Fruit fly (Drosophila melanogaster) whole organism, embryonic: ENCODE measurements around the gene Orct2.
A peak's percentile ranks its signal among the peaks of the same experiment; 100 is the strongest.

Source experiments
- Adf1 ChIP-seq: fragments of 200-800 bp; sonication (Bioruptor generic); IDR thresholded peaks from 2 replicates; pipeline ENCODE4 v1.3.6; 2022; ENCODE audit warnings: missing biosample characterization, missing genetic modification characterization
- BtbVII ChIP-seq: fragments of 200-800 bp; sonication (Bioruptor generic); optimal IDR thresholded peaks from 3 replicates; lab custom pipeline; 2017; ENCODE audit warnings: missing biosample characterization, mild to moderate bottlenecking, missing genetic modification characterization
- Bteb2 ChIP-seq: fragments of 200-800 bp; sonication (Bioruptor generic); optimal IDR thresholded peaks from 2 replicates; lab custom pipeline; 2016; ENCODE audit warnings: missing biosample characterization, missing genetic modification characterization
- C15 ChIP-seq: fragments of 200-800 bp; sonication (Bioruptor generic); IDR thresholded peaks from 3 replicates; pipeline ENCODE4 v1.3.6; 2022; ENCODE audit warnings: missing biosample characterization, missing genetic modification characterization
- CG10654 ChIP-seq: fragments of 200-800 bp; sonication (Bioruptor generic); optimal IDR thresholded peaks from 2 replicates; lab custom pipeline; 2016; ENCODE audit warnings: missing biosample characterization, missing genetic modification characterization
- CG11247 ChIP-seq: fragments of 200-800 bp; sonication (Bioruptor generic); IDR thresholded peaks from 2 replicates; pipeline ENCODE4 v1.3.6; 2022; ENCODE audit warnings: missing biosample characterization, missing genetic modification characterization
- CG11504 ChIP-seq: fragments of 200-800 bp; sonication (Bioruptor generic); optimal IDR thresholded peaks from 3 replicates; lab custom pipeline; 2019; ENCODE audit warnings: missing biosample characterization, mild to moderate bottlenecking, missing genetic modification characterization, moderate library complexity
- CG12104 ChIP-seq: fragments of 200-800 bp; sonication (Bioruptor generic); optimal IDR thresholded peaks from 3 replicates; lab custom pipeline; 2016; ENCODE audit warnings: missing biosample characterization, missing genetic modification characterization
- CG12299 ChIP-seq: fragments of 200-800 bp; sonication (Bioruptor generic); optimal IDR thresholded peaks from 2 replicates; lab custom pipeline; 2018; ENCODE audit warnings: missing biosample characterization, mild to moderate bottlenecking, missing genetic modification characterization
- CG17612 ChIP-seq: fragments of 200-800 bp; sonication (Bioruptor generic); IDR thresholded peaks from 2 replicates; pipeline ENCODE4 v1.3.6; 2022; ENCODE audit warnings: missing biosample characterization, missing genetic modification characterization
- CG17802 ChIP-seq: fragments of 200-800 bp; sonication (Bioruptor generic); optimal IDR thresholded peaks from 2 replicates; lab custom pipeline; 2018; ENCODE audit warnings: missing biosample characterization, mild to moderate bottlenecking, missing genetic modification characterization, moderate library complexity
- CG2678 ChIP-seq: fragments of 200-800 bp; sonication (Bioruptor generic); optimal IDR thresholded peaks from 3 replicates; lab custom pipeline; 2019; ENCODE audit warnings: missing biosample characterization, mild to moderate bottlenecking, missing genetic modification characterization, moderate library complexity
- CG2875 ChIP-seq: fragments of 200-800 bp; sonication (Bioruptor generic); optimal IDR thresholded peaks from 2 replicates; lab custom pipeline; 2017; ENCODE audit warnings: missing biosample characterization, mild to moderate bottlenecking, missing genetic modification characterization, missing genetic modification reagents
- CG3163 ChIP-seq: fragments of 200-800 bp; sonication (Bioruptor generic); optimal IDR thresholded peaks from 3 replicates; lab custom pipeline; 2016; ENCODE audit warnings: missing biosample characterization, missing genetic modification characterization
- CG4328 ChIP-seq: fragments of 200-800 bp; sonication (Bioruptor generic); optimal IDR thresholded peaks from 3 replicates; lab custom pipeline; 2017; ENCODE audit warnings: missing biosample characterization, missing genetic modification reagents, missing genetic modification characterization
- CG9215 ChIP-seq: fragments of 200-800 bp; sonication (Bioruptor generic); IDR thresholded peaks from 2 replicates; pipeline ENCODE4 v1.3.6; 2022; ENCODE audit warnings: missing biosample characterization, missing genetic modification characterization
- CrebB ChIP-seq: fragments of 200-800 bp; sonication (Bioruptor generic); optimal IDR thresholded peaks from 3 replicates; lab custom pipeline; 2018; ENCODE audit warnings: missing biosample characterization, mild to moderate bottlenecking, missing genetic modification characterization
- Dfd ChIP-seq, 2 experiments: fragments of >200 bp; optimal IDR thresholded peaks; 2 replicates each; lab custom pipeline; 2017; ENCODE audit warnings: missing biosample characterization in 2 of 2, missing genetic modification characterization in 2 of 2
- Drgx ChIP-seq: fragments of 200-800 bp; sonication (Bioruptor generic); IDR thresholded peaks from 2 replicates; pipeline ENCODE4 v1.3.6; 2022; ENCODE audit warnings: missing biosample characterization, missing genetic modification characterization
- E2f2 ChIP-seq: fragments of 200-800 bp; sonication (Bioruptor generic); IDR thresholded peaks from 2 replicates; pipeline ENCODE4 v1.3.6; 2022; ENCODE audit warnings: missing biosample characterization, missing genetic modification characterization
- Elba2 ChIP-seq: fragments of 200-800 bp; sonication (Bioruptor generic); optimal IDR thresholded peaks from 3 replicates; lab custom pipeline; 2016; ENCODE audit warnings: missing biosample characterization, missing genetic modification characterization
- GATAe ChIP-seq: fragments of 200-800 bp; sonication (Bioruptor generic); conservative IDR thresholded peaks from 2 replicates; pipeline ENCODE4 v1.3.6; 2022; ENCODE audit warnings: missing biosample characterization, missing genetic modification characterization
- HLHmδ ChIP-seq: fragments of 200-800 bp; sonication (Bioruptor generic); optimal IDR thresholded peaks from 2 replicates; lab custom pipeline; 2018; ENCODE audit warnings: missing biosample characterization, mild to moderate bottlenecking, missing genetic modification characterization, moderate library complexity
- Hmr ChIP-seq: fragments of 200-800 bp; sonication (Bioruptor generic); optimal IDR thresholded peaks from 3 replicates; lab custom pipeline; 2017; ENCODE audit warnings: mild to moderate bottlenecking, missing biosample characterization, missing genetic modification reagents, missing genetic modification characterization
- Jarid2 ChIP-seq: fragments of 200-800 bp; sonication (Bioruptor generic); optimal IDR thresholded peaks from 3 replicates; lab custom pipeline; 2017; ENCODE audit warnings: mild to moderate bottlenecking, missing biosample characterization, missing genetic modification reagents, missing genetic modification characterization
- Lim3 ChIP-seq: fragments of 200-800 bp; sonication (Bioruptor generic); IDR thresholded peaks from 2 replicates; pipeline ENCODE4 v1.3.6; 2022; ENCODE audit warnings: missing biosample characterization, missing genetic modification characterization
- Mrtf ChIP-seq: fragments of 200-800 bp; sonication (Bioruptor generic); IDR thresholded peaks from 3 replicates; pipeline ENCODE4 v1.3.6; 2022; ENCODE audit warnings: missing biosample characterization, missing genetic modification characterization
- Neu2 ChIP-seq: fragments of 200-800 bp; sonication (Bioruptor generic); optimal IDR thresholded peaks from 3 replicates; lab custom pipeline; 2016; ENCODE audit warnings: missing biosample characterization, missing genetic modification characterization, borderline replicate concordance
- Rx ChIP-seq: fragments of 200-800 bp; sonication (Bioruptor generic); IDR thresholded peaks from 2 replicates; pipeline ENCODE4 v1.3.6; 2022; ENCODE audit warnings: missing biosample characterization, missing genetic modification characterization
- Sox100B ChIP-seq: fragments of 200-800 bp; sonication (Bioruptor generic); optimal IDR thresholded peaks from 3 replicates; lab custom pipeline; 2018; ENCODE audit warnings: missing biosample characterization, mild to moderate bottlenecking, missing genetic modification characterization
- Xbp1 ChIP-seq: fragments of 200-800 bp; sonication (Bioruptor generic); optimal IDR thresholded peaks from 3 replicates; lab custom pipeline; 2016; ENCODE audit warnings: missing biosample characterization, mild to moderate bottlenecking, missing genetic modification characterization
- abd-A ChIP-seq: fragments of 200-800 bp; sonication (Bioruptor generic); optimal IDR thresholded peaks from 3 replicates; lab custom pipeline; 2019; ENCODE audit warnings: missing biosample characterization, mild to moderate bottlenecking, missing genetic modification characterization, moderate library complexity
- ash1 ChIP-seq: fragments of 200-800 bp; sonication (Bioruptor generic); optimal IDR thresholded peaks from 2 replicates; lab custom pipeline; 2018; ENCODE audit warnings: missing biosample characterization, mild to moderate bottlenecking, missing genetic modification characterization
- az2 ChIP-seq: fragments of 200-800 bp; sonication (Bioruptor generic); optimal IDR thresholded peaks from 3 replicates; lab custom pipeline; 2016; ENCODE audit warnings: missing biosample characterization, missing genetic modification characterization
- bab2 ChIP-seq: fragments of 200-800 bp; sonication (Bioruptor generic); optimal IDR thresholded peaks from 2 replicates; lab custom pipeline; 2016; ENCODE audit warnings: missing biosample characterization, missing genetic modification characterization
- bowl ChIP-seq: fragments of 200-800 bp; sonication (Bioruptor generic); IDR thresholded peaks from 2 replicates; pipeline ENCODE4 v1.3.6; 2022; ENCODE audit warnings: missing biosample characterization, missing genetic modification characterization
- caup ChIP-seq: fragments of 200-800 bp; sonication (Bioruptor generic); optimal IDR thresholded peaks from 3 replicates; lab custom pipeline; 2017; ENCODE audit warnings: missing biosample characterization, mild to moderate bottlenecking, missing genetic modification characterization, moderate library complexity; ENCODE audit not compliant: severe bottlenecking
- da ChIP-seq: fragments of 200-800 bp; sonication (Bioruptor generic); optimal IDR thresholded peaks from 2 replicates; lab custom pipeline; 2016; ENCODE audit warnings: missing biosample characterization, missing genetic modification characterization
- dmrt99B ChIP-seq: fragments of 200-800 bp; sonication (Bioruptor generic); optimal IDR thresholded peaks from 2 replicates; lab custom pipeline; 2018; ENCODE audit warnings: missing biosample characterization, mild to moderate bottlenecking, missing genetic modification characterization, moderate library complexity
- eve ChIP-seq, 2 experiments: fragments of >200 bp; optimal IDR thresholded peaks; 2 replicates each; lab custom pipeline; 2017; ENCODE audit warnings: missing biosample characterization in 2 of 2, missing genetic modification characterization in 2 of 2
- ewg ChIP-seq: fragments of 200-800 bp; sonication (Bioruptor generic); optimal IDR thresholded peaks from 3 replicates; lab custom pipeline; 2017; ENCODE audit warnings: mild to moderate bottlenecking, missing biosample characterization, missing genetic modification reagents, missing genetic modification characterization
- gcm ChIP-seq: fragments of 200-800 bp; sonication (Bioruptor generic); optimal IDR thresholded peaks from 2 replicates; lab custom pipeline; 2019; ENCODE audit warnings: missing biosample characterization, mild to moderate bottlenecking, missing genetic modification characterization, moderate library complexity
- mam ChIP-seq: fragments of 200-800 bp; sonication (Bioruptor generic); optimal IDR thresholded peaks from 3 replicates; lab custom pipeline; 2016; ENCODE audit warnings: missing biosample characterization, missing genetic modification characterization
- nerfin-2 ChIP-seq: fragments of 200-800 bp; sonication (Bioruptor generic); IDR thresholded peaks from 2 replicates; pipeline ENCODE4 v1.3.6; 2022; ENCODE audit warnings: missing biosample characterization, missing genetic modification characterization; ENCODE audit not compliant: partially characterized antibody
- org-1 ChIP-seq: fragments of 200-800 bp; sonication (Bioruptor generic); optimal IDR thresholded peaks from 2 replicates; lab custom pipeline; 2017; ENCODE audit warnings: missing biosample characterization, missing genetic modification characterization
- so ChIP-seq: fragments of 200-800 bp; sonication (Bioruptor generic); IDR thresholded peaks from 3 replicates; pipeline ENCODE4 v1.3.6; 2022; ENCODE audit warnings: missing biosample characterization, missing genetic modification characterization
- trem ChIP-seq: fragments of 200-800 bp; optimal IDR thresholded peaks from 3 replicates; lab custom pipeline; 2019; ENCODE audit warnings: missing biosample characterization, mild to moderate bottlenecking, missing genetic modification characterization, moderate library complexity
- trh ChIP-seq: fragments of 200-800 bp; sonication (Bioruptor generic); optimal IDR thresholded peaks from 2 replicates; lab custom pipeline; 2016; ENCODE audit warnings: missing biosample characterization, missing genetic modification characterization
- zen2 ChIP-seq: fragments of 200-800 bp; sonication (Bioruptor generic); IDR thresholded peaks from 3 replicates; pipeline ENCODE4 v1.3.6; 2022; ENCODE audit warnings: missing biosample characterization, missing genetic modification characterization; ENCODE audit not compliant: partially characterized antibody

Gene Orct2

dm6 chr3R:24294784-24295555, 22.1 kb downstream of the Orct2 start, which contains the start of gene crb (continued):
- TF ChIP-seq HLHmδ (GFP tag; lab: Kevin White, UChicago) (peak; percentile 53), CG17802 (tag; lab: Kevin White, UChicago) (no peak), Jarid2 (GFP tag; lab: Kevin White, UChicago) (peak; percentile 94), Bteb2 (GFP tag; lab: Kevin White, UChicago) (peak; percentile 29), CG4328 (GFP tag; lab: Kevin White, UChicago) (peak; percentile 12), mam (GFP tag; lab: Kevin White, UChicago) (peak; percentile 43), zen2 (peak; percentile 53; the same call in 2 of the 3 replicates), trh (GFP tag; lab: Kevin White, UChicago) (no peak), Sox100B (GFP tag; lab: Kevin White, UChicago) (peak; percentile 30), CG11247 (GFP tag; lab: Robert Waterston, UW) (peak; percentile 39; the same call in 1 of the 2 replicates), so (GFP tag; lab: Robert Waterston, UW) (peak; percentile 57; the same call in 1 of the 3 replicates), Dfd (GFP tag; optimal IDR thresholded peaks at IDR 0.05; lab: Kevin White, UChicago) (no peak), CG12299 (tag; lab: Kevin White, UChicago) (peak; percentile 64), caup (GFP tag; lab: Kevin White, UChicago) (peak; percentile 67), E2f2 (peak; percentile 85), GATAe (GFP tag; lab: Robert Waterston, UW) (no peak), CG11504 (peak; percentile 60), CG3163 (GFP tag; lab: Kevin White, UChicago) (peak; percentile 24), Neu2 (GFP tag; lab: Kevin White, UChicago) (peak; percentile 5), C15 (GFP tag; lab: Robert Waterston, UW) (no peak), bowl (no peak), CG2875 (GFP tag; lab: Kevin White, UChicago) (peak; percentile 13), Xbp1 (GFP tag; lab: Kevin White, UChicago) (peak; percentile 49), Drgx (GFP tag; lab: Robert Waterston, UW) (0 out of 2 replicates have a peak, but pooled peaks have one; percentile 30), CG9215 (GFP tag; lab: Robert Waterston, UW) (0 out of 2 replicates have a peak, but pooled peaks have one; percentile 9), trem (tag; lab: Kevin White, UChicago) (peak; percentile 52), Lim3 (GFP tag; lab: Robert Waterston, UW) (no peak), Adf1 (GFP tag; lab: Robert Waterston, UW) (peak; percentile 54; the same call in 1 of the 2 replicates), az2 (GFP tag; lab: Kevin White, UChicago) (peak; percentile 37), CG10654 (GFP tag; lab: Kevin White, UChicago) (peak; percentile 0), CG12104 (GFP tag; lab: Kevin White, UChicago) (no peak), ash1 (GFP tag; lab: Kevin White, UChicago) (peak; percentile 27), Hmr (GFP tag; lab: Kevin White, UChicago) (peak; percentile 82), CG17612 (GFP tag; lab: Robert Waterston, UW) (no peak), nerfin-2 (peak; percentile 37; the same call in 1 of the 2 replicates), org-1 (peak; percentile 18), Mrtf (GFP tag; lab: Robert Waterston, UW) (no peak), Rx (GFP tag; lab: Robert Waterston, UW) (no peak), da (GFP tag; lab: Kevin White, UChicago) (no peak), Elba2 (GFP tag; lab: Kevin White, UChicago) (no peak), BtbVII (GFP tag; lab: Kevin White, UChicago) (peak; percentile 37), gcm (GFP tag; lab: Kevin White, UChicago) (peak; percentile 45), eve (GFP tag; optimal IDR thresholded peaks at IDR 0.05; lab: Kevin White, UChicago) (no peak), CrebB (tag; lab: Kevin White, UChicago) (peak; percentile 67), dmrt99B (tag; lab: Kevin White, UChicago) (peak; percentile 37), CG2678 (peak; percentile 54), ewg (GFP tag; lab: Kevin White, UChicago) (peak; percentile 5), abd-A (tag; lab: Kevin White, UChicago) (no peak), bab2 (no peak)
